Fruit fly (Drosophila melanogaster): ENCODE results near the gene Ogg1.

Gene Ogg1

DNA sequence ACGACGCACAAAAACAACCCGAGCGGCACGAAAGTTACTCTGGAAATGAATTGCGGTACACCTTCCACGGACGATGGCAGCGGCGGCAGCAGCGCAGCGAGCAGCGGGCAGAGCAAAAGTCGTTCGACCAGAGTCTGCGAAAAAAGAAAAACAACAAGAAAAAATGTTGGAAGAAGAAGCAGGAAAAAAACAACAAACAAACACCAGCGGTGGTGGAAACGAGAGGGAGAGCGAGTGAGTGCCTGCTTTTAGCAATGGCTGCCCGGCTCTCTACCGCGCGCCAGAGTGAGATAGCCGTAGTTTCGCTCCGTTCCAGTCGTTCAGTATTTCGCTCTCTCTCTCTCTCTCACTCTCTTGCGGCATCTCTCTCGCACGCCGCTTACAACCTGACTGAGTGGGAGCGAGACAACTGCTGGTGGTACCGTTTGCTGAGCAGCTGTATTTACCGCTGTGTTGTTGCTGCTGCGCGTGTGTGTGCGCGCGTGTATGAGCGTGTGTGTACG is 39.4 kb upstream of the Ogg1 start, which contains the start of gene oc (continued):
- TF ChIP-seq CG6689 (GFP tag; IDR thresholded peaks at IDR 0.05) (no peak), CG2889 (GFP tag; IDR thresholded peaks at IDR 0.05) (no peak), Ssrp (tag; optimal IDR thresholded peaks at IDR 0.05) (no peak), wor (GFP tag; IDR thresholded peaks at IDR 0.05) (no peak), Usf (GFP tag; optimal IDR thresholded peaks at IDR 0.05) (no peak), CG31441 (GFP tag; IDR thresholded peaks at IDR 0.05) (no peak), CG11085 (GFP tag; IDR thresholded peaks at IDR 0.05) (no peak), al (GFP tag; IDR thresholded peaks at IDR 0.05) (no peak), Vsx1 (GFP tag; optimal IDR thresholded peaks at IDR 0.05) (no peak), ap (GFP tag; IDR thresholded peaks at IDR 0.05) (no peak), Hr39 (optimal IDR thresholded peaks at IDR 0.05) (peak; percentile 94), Dek (tag; optimal IDR thresholded peaks at IDR 0.05) (no peak), sisA (GFP tag; IDR thresholded peaks at IDR 0.05) (no peak), mld (GFP tag; IDR thresholded peaks at IDR 0.05; ENCODE audit: partially characterized antibody) (no peak), unpg (GFP tag; optimal IDR thresholded peaks at IDR 0.05) (peak; percentile 10), Oaz (GFP tag; IDR thresholded peaks at IDR 0.05) (peak; percentile 18; the same call in 1 of the 2 replicates), CG8944 (GFP tag; optimal IDR thresholded peaks at IDR 0.05) (no peak), HmgD (GFP tag; optimal IDR thresholded peaks at IDR 0.05) (peak; percentile 93), nerfin-2 (GFP tag; IDR thresholded peaks at IDR 0.05; ENCODE audit: partially characterized antibody) (no peak), CG12659 (GFP tag; optimal IDR thresholded peaks at IDR 0.05) (no peak), cad (GFP tag; optimal IDR thresholded peaks at IDR 0.05) (peak; percentile 23), Aef1 (GFP tag; IDR thresholded peaks at IDR 0.05) (peak; percentile 93), Tbp (GFP tag; optimal IDR thresholded peaks at IDR 0.05) (no peak), Awh (GFP tag; IDR thresholded peaks at IDR 0.05) (no peak), Doc2 (GFP tag; IDR thresholded peaks at IDR 0.05) (no peak), CG9876 (GFP tag; optimal IDR thresholded peaks at IDR 0.05) (no peak), Ada2b (GFP tag; IDR thresholded peaks at IDR 0.05) (no peak), cas (GFP tag; IDR thresholded peaks at IDR 0.05) (no peak), CG4328 (GFP tag; optimal IDR thresholded peaks at IDR 0.05) (no peak), gro (GFP tag; optimal IDR thresholded peaks at IDR 0.05) (peak; percentile 25), sens-2 (GFP tag; IDR thresholded peaks at IDR 0.05) (no peak), Taf1 (GFP tag; IDR thresholded peaks at IDR 0.05) (no peak), BEAF-32 (GFP tag; optimal IDR thresholded peaks at IDR 0.05) (no peak), Gug (GFP tag; IDR thresholded peaks at IDR 0.05) (no peak), CG34224 (GFP tag; IDR thresholded peaks at IDR 0.05; ENCODE audit: partially characterized antibody) (peak; percentile 10; the same call in 1 of the 3 replicates), zf30C (GFP tag; optimal IDR thresholded peaks at IDR 0.05) (peak; percentile 9), slou (GFP tag; optimal IDR thresholded peaks at IDR 0.05) (no peak), CG14965 (GFP tag; optimal IDR thresholded peaks at IDR 0.05; ENCODE audit: borderline replicate concordance) (no peak), CG3163 (GFP tag; optimal IDR thresholded peaks at IDR 0.05) (peak; percentile 19), CG14860 (GFP tag; IDR thresholded peaks at IDR 0.05; ENCODE audit: partially characterized antibody) (no peak), rib (GFP tag; IDR thresholded peaks at IDR 0.05) (peak; percentile 24; the same call in 1 of the 2 replicates), ham (GFP tag; IDR thresholded peaks at IDR 0.05) (no peak), bigmax (GFP tag; optimal IDR thresholded peaks at IDR 0.05) (no peak), CG2199 (GFP tag; IDR thresholded peaks at IDR 0.05) (peak; percentile 45; the same call in 1 of the 3 replicates), gfzf (GFP tag; optimal IDR thresholded peaks at IDR 0.05) (no peak), CG17385 (GFP tag; optimal IDR thresholded peaks at IDR 0.05) (peak; percentile 94), CG16863 (GFP tag; optimal IDR thresholded peaks at IDR 0.05) (no peak), dimm (GFP tag; IDR thresholded peaks at IDR 0.05) (no peak), CG12155 (GFP tag; optimal IDR thresholded peaks at IDR 0.05) (peak; percentile 66), CG3065 (GFP tag; optimal IDR thresholded peaks at IDR 0.05) (peak; percentile 6)
